Fruit fly (Drosophila melanogaster) whole organism, embryonic: Measurements from ENCODE around the gene CG32642.

Experiments
- ATbp ChIP-seq: fragments of 200-800 bp; sonication (Bioruptor generic); optimal IDR thresholded peaks from 2 replicates; lab custom pipeline; 2017; ENCODE audit warnings: missing biosample characterization, mild to moderate bottlenecking, missing genetic modification characterization, missing genetic modification reagents
- Aef1 ChIP-seq: fragments of 200-800 bp; sonication (Bioruptor generic); IDR thresholded peaks from 3 replicates; pipeline ENCODE4 v1.3.6; 2022; ENCODE audit warnings: missing biosample characterization, missing genetic modification characterization
- B-H2 ChIP-seq: fragments of 200-800 bp; sonication (Bioruptor generic); optimal IDR thresholded peaks from 2 replicates; lab custom pipeline; 2018; ENCODE audit warnings: missing biosample characterization, mild to moderate bottlenecking, missing genetic modification characterization
- C15 ChIP-seq: fragments of 200-800 bp; sonication (Bioruptor generic); IDR thresholded peaks from 3 replicates; pipeline ENCODE4 v1.3.6; 2022; ENCODE audit warnings: missing biosample characterization, missing genetic modification characterization
- CG10267 ChIP-seq: fragments of 200-800 bp; sonication (Bioruptor generic); optimal IDR thresholded peaks from 2 replicates; lab custom pipeline; 2018; ENCODE audit warnings: missing biosample characterization, mild to moderate bottlenecking, missing genetic modification characterization, moderate library complexity
- CG10431 ChIP-seq: fragments of 200-800 bp; sonication (Bioruptor generic); optimal IDR thresholded peaks from 3 replicates; lab custom pipeline; 2018; ENCODE audit warnings: missing biosample characterization, mild to moderate bottlenecking, missing genetic modification characterization
- CG11456 ChIP-seq: fragments of 200-800 bp; sonication (Bioruptor generic); IDR thresholded peaks from 3 replicates; pipeline ENCODE4 v1.3.6; 2022; ENCODE audit warnings: missing biosample characterization, missing genetic modification characterization
- CG12236 ChIP-seq: fragments of 200-800 bp; sonication (Bioruptor generic); optimal IDR thresholded peaks from 2 replicates; lab custom pipeline; 2016; ENCODE audit warnings: missing biosample characterization, missing genetic modification characterization
- CG12299 ChIP-seq: fragments of 200-800 bp; sonication (Bioruptor generic); optimal IDR thresholded peaks from 2 replicates; lab custom pipeline; 2018; ENCODE audit warnings: missing biosample characterization, mild to moderate bottlenecking, missing genetic modification characterization
- CG12942 ChIP-seq: fragments of 200-800 bp; sonication (Bioruptor generic); optimal IDR thresholded peaks from 3 replicates; lab custom pipeline; 2016; ENCODE audit warnings: missing biosample characterization, missing genetic modification characterization
- CG17328 ChIP-seq: fragments of 200-800 bp; sonication (Bioruptor generic); IDR thresholded peaks from 2 replicates; pipeline ENCODE4 v1.3.6; 2022; ENCODE audit warnings: missing biosample characterization, missing genetic modification characterization
- CG17385 ChIP-seq: fragments of 200-800 bp; sonication (Bioruptor generic); optimal IDR thresholded peaks from 3 replicates; lab custom pipeline; 2018; ENCODE audit warnings: missing biosample characterization, mild to moderate bottlenecking, missing genetic modification characterization
- CG2120 ChIP-seq: fragments of 200-800 bp; sonication (Bioruptor generic); optimal IDR thresholded peaks from 3 replicates; lab custom pipeline; 2016; ENCODE audit warnings: missing biosample characterization, missing genetic modification characterization
- CG32767 ChIP-seq: fragments of 200-800 bp; sonication (Bioruptor generic); IDR thresholded peaks from 2 replicates; pipeline ENCODE4 v1.3.6; 2022; ENCODE audit warnings: missing biosample characterization, missing genetic modification characterization
- CG3407 ChIP-seq: fragments of 200-800 bp; sonication (Bioruptor generic); optimal IDR thresholded peaks from 2 replicates; lab custom pipeline; 2018; ENCODE audit warnings: missing biosample characterization, mild to moderate bottlenecking, missing genetic modification characterization
- CG4820 ChIP-seq: fragments of 200-800 bp; sonication (Bioruptor generic); optimal IDR thresholded peaks from 3 replicates; lab custom pipeline; 2016; ENCODE audit warnings: missing biosample characterization, missing genetic modification characterization
- CG8765 ChIP-seq: fragments of 200-800 bp; sonication (Bioruptor generic); IDR thresholded peaks from 2 replicates; pipeline ENCODE4 v1.3.6; 2022; ENCODE audit warnings: missing biosample characterization, missing genetic modification characterization
- Doc3 ChIP-seq: fragments of 200-800 bp; sonication (Bioruptor generic); IDR thresholded peaks from 3 replicates; pipeline ENCODE4 v1.3.6; 2022; ENCODE audit warnings: missing biosample characterization, missing genetic modification characterization; ENCODE audit not compliant: partially characterized antibody
- ERR ChIP-seq: fragments of 200-800 bp; sonication (Bioruptor generic); optimal IDR thresholded peaks from 2 replicates; lab custom pipeline; 2016; ENCODE audit warnings: missing biosample characterization, missing genetic modification characterization
- H15 ChIP-seq: fragments of 200-800 bp; sonication (Bioruptor generic); IDR thresholded peaks from 3 replicates; pipeline ENCODE4 v1.3.6; 2022; ENCODE audit warnings: missing biosample characterization, missing genetic modification characterization
- Hey ChIP-seq: fragments of 200-800 bp; sonication (Bioruptor generic); optimal IDR thresholded peaks from 3 replicates; lab custom pipeline; 2018; ENCODE audit warnings: missing biosample characterization, mild to moderate bottlenecking, missing genetic modification characterization
- Kr ChIP-seq: fragments of 200-800 bp; sonication (Bioruptor generic); optimal IDR thresholded peaks from 2 replicates; lab custom pipeline; 2017; ENCODE audit warnings: missing biosample characterization, mild to moderate bottlenecking, missing genetic modification characterization
- Mrtf ChIP-seq: fragments of 200-800 bp; sonication (Bioruptor generic); IDR thresholded peaks from 3 replicates; pipeline ENCODE4 v1.3.6; 2022; ENCODE audit warnings: missing biosample characterization, missing genetic modification characterization
- Myb ChIP-seq: fragments of 200-800 bp; sonication (Bioruptor generic); optimal IDR thresholded peaks from 2 replicates; lab custom pipeline; 2016; ENCODE audit warnings: missing biosample characterization, missing genetic modification characterization
- NK7.1 ChIP-seq: fragments of 200-800 bp; sonication (Bioruptor generic); optimal IDR thresholded peaks from 3 replicates; lab custom pipeline; 2016; ENCODE audit warnings: missing biosample characterization, missing genetic modification characterization
- Nf-YC ChIP-seq: fragments of 200-800 bp; optimal IDR thresholded peaks from 3 replicates; lab custom pipeline; 2019; ENCODE audit warnings: missing biosample characterization, mild to moderate bottlenecking, missing genetic modification characterization, moderate library complexity
- Poxn ChIP-seq: fragments of 200-800 bp; sonication (Bioruptor generic); IDR thresholded peaks from 2 replicates; pipeline ENCODE4 v1.3.6; 2022; ENCODE audit warnings: missing biosample characterization, missing genetic modification characterization
- Stat92E ChIP-seq, 3 experiments: fragments of >200 bp in 2 of 3; fragments of 200-800 bp in 1 of 3; sonication (Bioruptor generic) in 1 of 3; optimal IDR thresholded peaks; 2 replicates each; lab custom pipeline; 2017 to 2019; ENCODE audit warnings: missing biosample characterization in 3 of 3, missing genetic modification characterization in 3 of 3, mild to moderate bottlenecking in 1 of 3, moderate library complexity in 1 of 3
- Xrp1 ChIP-seq: fragments of 200-800 bp; sonication (Bioruptor generic); IDR thresholded peaks from 2 replicates; pipeline ENCODE4 v1.3.6; 2022; ENCODE audit warnings: missing biosample characterization, missing genetic modification characterization
- abd-A ChIP-seq: fragments of 200-800 bp; sonication (Bioruptor generic); optimal IDR thresholded peaks from 3 replicates; lab custom pipeline; 2019; ENCODE audit warnings: missing biosample characterization, mild to moderate bottlenecking, missing genetic modification characterization, moderate library complexity
- bowl ChIP-seq: fragments of 200-800 bp; sonication (Bioruptor generic); IDR thresholded peaks from 2 replicates; pipeline ENCODE4 v1.3.6; 2022; ENCODE audit warnings: missing biosample characterization, missing genetic modification characterization
- crol ChIP-seq: fragments of 200-800 bp; sonication (Bioruptor generic); IDR thresholded peaks from 2 replicates; pipeline ENCODE4 v1.3.6; 2022; ENCODE audit warnings: missing biosample characterization, missing genetic modification characterization
- crp ChIP-seq, 2 experiments: fragments of 200-800 bp; sonication (Bioruptor generic); optimal IDR thresholded peaks; 2 replicates in 1 of 2; 3 replicates in 1 of 2; lab custom pipeline; 2017; ENCODE audit warnings: missing biosample characterization in 2 of 2, missing genetic modification characterization in 2 of 2, mild to moderate bottlenecking in 1 of 2, moderate library complexity in 1 of 2
- dpn ChIP-seq, 2 experiments: fragments of 200-800 bp; sonication (Bioruptor generic); optimal IDR thresholded peaks; 3 replicates each; lab custom pipeline; 2016; ENCODE audit warnings: missing biosample characterization in 2 of 2, missing genetic modification characterization in 2 of 2
- fd96Cb ChIP-seq: fragments of 200-800 bp; sonication (Bioruptor generic); optimal IDR thresholded peaks from 2 replicates; lab custom pipeline; 2018; ENCODE audit warnings: missing biosample characterization, mild to moderate bottlenecking, missing genetic modification characterization, moderate library complexity
- gce ChIP-seq: fragments of 200-800 bp; sonication (Bioruptor generic); IDR thresholded peaks from 3 replicates; pipeline ENCODE4 v1.3.6; 2022; ENCODE audit warnings: missing biosample characterization, missing genetic modification characterization
- gt ChIP-seq: fragments of 200-800 bp; sonication (Bioruptor generic); IDR thresholded peaks from 2 replicates; pipeline ENCODE4 v1.3.6; 2022; ENCODE audit warnings: missing biosample characterization, missing genetic modification characterization
- hb ChIP-seq: fragments of 200-800 bp; sonication (Bioruptor generic); IDR thresholded peaks from 3 replicates; pipeline ENCODE4 v1.3.6; 2022; ENCODE audit warnings: missing biosample characterization, missing genetic modification characterization; ENCODE audit not compliant: partially characterized antibody
- her ChIP-seq: fragments of 200-800 bp; sonication (Bioruptor generic); optimal IDR thresholded peaks from 2 replicates; lab custom pipeline; 2016; ENCODE audit warnings: missing biosample characterization, missing genetic modification characterization
- hkb ChIP-seq, 2 experiments: fragments of 200-800 bp in 1 of 2; fragments of >200 bp in 1 of 2; sonication (Bioruptor generic) in 1 of 2; IDR thresholded peaks in 1 of 2; optimal IDR thresholded peaks in 1 of 2; 2 replicates each; pipeline versions ENCODE4 v1.3.6 to Lab custom; 2017 to 2022; ENCODE audit warnings: missing biosample characterization in 1 of 2, missing genetic modification characterization in 1 of 2
- onecut ChIP-seq: fragments of 200-800 bp; sonication (Bioruptor generic); IDR thresholded peaks from 2 replicates; pipeline ENCODE4 v1.3.6; 2022; ENCODE audit warnings: missing biosample characterization, missing genetic modification characterization
- pita ChIP-seq: fragments of 200-800 bp; sonication (Bioruptor generic); optimal IDR thresholded peaks from 2 replicates; lab custom pipeline; 2017; ENCODE audit warnings: missing biosample characterization, mild to moderate bottlenecking, missing genetic modification characterization
- prd ChIP-seq, 3 experiments: fragments of >200 bp in 2 of 3; fragments of 200-800 bp in 1 of 3; sonication (Bioruptor generic) in 1 of 3; optimal IDR thresholded peaks in 2 of 3; IDR thresholded peaks in 1 of 3; 2 replicates in 2 of 3; 3 replicates in 1 of 3; pipeline versions ENCODE4 v1.3.6 to Lab custom; 2017 to 2022; ENCODE audit warnings: missing biosample characterization in 1 of 3, missing genetic modification characterization in 1 of 3
- ranshi ChIP-seq: fragments of 200-800 bp; sonication (Bioruptor generic); IDR thresholded peaks from 2 replicates; pipeline ENCODE4 v1.3.6; 2022; ENCODE audit warnings: missing biosample characterization, missing genetic modification characterization
- sc ChIP-seq, 3 experiments: fragments of >200 bp in 2 of 3; fragments of 200-800 bp in 1 of 3; sonication (Bioruptor generic) in 1 of 3; optimal IDR thresholded peaks; 2 replicates in 2 of 3; 3 replicates in 1 of 3; lab custom pipeline; 2017; ENCODE audit warnings: mild to moderate bottlenecking in 1 of 3, missing biosample characterization in 1 of 3, missing genetic modification characterization in 1 of 3, missing genetic modification reagents in 1 of 3
- sens ChIP-seq: fragments of 200-800 bp; sonication (Bioruptor generic); peaks from one replicate; lab custom pipeline; 2016; ENCODE audit warnings: missing biosample characterization, missing genetic modification characterization
- sob ChIP-seq: fragments of 200-800 bp; sonication (Bioruptor generic); IDR thresholded peaks from 2 replicates; pipeline ENCODE4 v1.3.6; 2022; ENCODE audit warnings: missing biosample characterization, missing genetic modification characterization
- ttk ChIP-seq: fragments of 200-800 bp; sonication (Bioruptor generic); IDR thresholded peaks from 2 replicates; pipeline ENCODE4 v2.1.2; 2022; ENCODE audit warnings: missing biosample characterization, missing genetic modification characterization
- wek ChIP-seq: fragments of 200-800 bp; sonication (Bioruptor generic); optimal IDR thresholded peaks from 3 replicates; lab custom pipeline; 2018; ENCODE audit warnings: missing biosample characterization, mild to moderate bottlenecking, missing genetic modification characterization, moderate library complexity

CG32642 gene

dm6 chrX:12923258-12923901 lies 35.6 kb upstream of the CG32642 start (continued):
- no peak; the same call in 2 of the 3 replicates for TF ChIP-seq Aef1
- TF ChIP-seq gt (GFP tag; lab: Robert Waterston, UW) = no peak
- no peak for TF ChIP-seq her (GFP tag; lab: Kevin White, UChicago)
- 0 out of 3 replicates have a peak, but pooled peaks have one; percentile 7 for TF ChIP-seq H15
- TF ChIP-seq sc (optimal IDR thresholded peaks at IDR 0.05; lab: Kevin White, UChicago) = no peak
- TF ChIP-seq sc (GFP tag; optimal IDR thresholded peaks at IDR 0.05; lab: Kevin White, UChicago) = peak; percentile 9
- TF ChIP-seq sens = peak; percentile 80
- peak; percentile 35; the same call in 1 of the 2 replicates for TF ChIP-seq bowl (GFP tag; lab: Robert Waterston, UW)
- peak; percentile 16 for TF ChIP-seq CG4820 (GFP tag; lab: Kevin White, UChicago)
- no peak for TF ChIP-seq ERR (GFP tag; lab: Kevin White, UChicago)
- TF ChIP-seq crol (GFP tag; lab: Robert Waterston, UW) = no peak
- TF ChIP-seq CG10267 (tag; lab: Kevin White, UChicago) = peak; percentile 25
- TF ChIP-seq CG8765 (GFP tag; lab: Robert Waterston, UW) = no peak
- TF ChIP-seq CG12942 (GFP tag; lab: Kevin White, UChicago) = no peak
- no peak for TF ChIP-seq Mrtf (GFP tag; lab: Robert Waterston, UW)
- TF ChIP-seq hb (GFP tag; lab: Robert Waterston, UW) = no peak
- peak; percentile 46 for TF ChIP-seq fd96Cb
- no peak for TF ChIP-seq CG11456 (GFP tag; lab: Robert Waterston, UW)
- no peak for TF ChIP-seq B-H2
- no peak for TF ChIP-seq Kr (GFP tag; lab: Kevin White, UChicago)
- no peak for TF ChIP-seq CG12299 (tag; lab: Kevin White, UChicago)
- peak; percentile 22 for TF ChIP-seq CG3407
- TF ChIP-seq hkb (optimal IDR thresholded peaks at IDR 0.05; lab: Kevin White, UChicago) = no peak
- TF ChIP-seq hkb (GFP tag; IDR thresholded peaks at IDR 0.05; lab: Robert Waterston, UW) = peak; percentile 12; the same call in 1 of the 2 replicates
- no peak for TF ChIP-seq CG32767 (GFP tag; lab: Robert Waterston, UW)
- peak; percentile 36 for TF ChIP-seq ATbp (GFP tag; lab: Kevin White, UChicago)
- TF ChIP-seq CG17385 (GFP tag; lab: Kevin White, UChicago) = no peak
- 0 out of 3 replicates have a peak, but pooled peaks have one; percentile 20 for TF ChIP-seq gce (GFP tag; lab: Robert Waterston, UW)
- TF ChIP-seq crp (GFP tag; optimal IDR thresholded peaks at IDR 0.05; lab: Kevin White, UChicago) = no peak
- TF ChIP-seq ranshi (GFP tag; lab: Robert Waterston, UW) = peak; percentile 39; the same call in 1 of the 2 replicates
- no peak for TF ChIP-seq Poxn
- TF ChIP-seq Myb (GFP tag; lab: Kevin White, UChicago) = no peak
- TF ChIP-seq abd-A (tag; lab: Kevin White, UChicago) = no peak
- no peak for TF ChIP-seq Nf-YC (tag; lab: Kevin White, UChicago)
- TF ChIP-seq dpn (GFP tag; optimal IDR thresholded peaks at IDR 0.05; lab: Kevin White, UChicago) = no peak
- TF ChIP-seq CG10431 = no peak
- peak; percentile 60 for TF ChIP-seq Xrp1
- no peak for TF ChIP-seq ttk
- TF ChIP-seq Doc3 (GFP tag; lab: Robert Waterston, UW) = no peak
- no peak for TF ChIP-seq CG12236
- no peak for TF ChIP-seq Stat92E (GFP tag; optimal IDR thresholded peaks at IDR 0.05; lab: Kevin White, UChicago)
- no peak for TF ChIP-seq prd (optimal IDR thresholded peaks at IDR 0.05; lab: Kevin White, UChicago)
- TF ChIP-seq prd (GFP tag; IDR thresholded peaks at IDR 0.05; lab: Robert Waterston, UW) = peak; percentile 45; the same call in 1 of the 3 replicates
- no peak for TF ChIP-seq sob
- TF ChIP-seq C15 (GFP tag; lab: Robert Waterston, UW) = no peak
- no peak for TF ChIP-seq NK7.1 (GFP tag; lab: Kevin White, UChicago)
- TF ChIP-seq wek (GFP tag; lab: Kevin White, UChicago) = no peak
- TF ChIP-seq Hey (tag; lab: Kevin White, UChicago) = no peak
- TF ChIP-seq CG17328 (GFP tag; lab: Robert Waterston, UW) = peak; percentile 40
- peak; percentile 13 for TF ChIP-seq CG2120 (GFP tag; lab: Kevin White, UChicago)
- TF ChIP-seq pita (GFP tag; lab: Kevin White, UChicago) = no peak
- peak; percentile 30; the same call in 1 of the 2 replicates for TF ChIP-seq onecut (GFP tag; lab: Robert Waterston, UW)
